Fruit fly (Drosophila melanogaster): ENCODE results near the gene CHMP2B.

Gene CHMP2B

dm6 chr3L:5187572-5187934 lies 48.1 kb downstream of the CHMP2B start (continued):
- TF ChIP-seq Atf3 (GFP tag; optimal IDR thresholded peaks at IDR 0.05) (peak; percentile 44), Abd-B (GFP tag; optimal IDR thresholded peaks at IDR 0.05) (peak; percentile 74), H15 (GFP tag; IDR thresholded peaks at IDR 0.05) (0 out of 3 replicates have a peak, but pooled peaks have one; percentile 50), CG18764 (GFP tag; optimal IDR thresholded peaks at IDR 0.05) (peak; percentile 53), crc (GFP tag; optimal IDR thresholded peaks at IDR 0.05) (no peak), slp2 (GFP tag; optimal IDR thresholded peaks at IDR 0.05) (peak; percentile 52), Sox102F (GFP tag; optimal IDR thresholded peaks at IDR 0.05) (peak; percentile 80), CG1602 (GFP tag; optimal IDR thresholded peaks at IDR 0.05) (peak; percentile 48), CG10462 (GFP tag; optimal IDR thresholded peaks at IDR 0.05) (no peak), CG8478 (optimal IDR thresholded peaks at IDR 0.05) (no peak), h (optimal IDR thresholded peaks at IDR 0.05) (no peak), CG30403 (GFP tag; optimal IDR thresholded peaks at IDR 0.05) (peak; percentile 9), CG1529 (GFP tag; optimal IDR thresholded peaks at IDR 0.05) (no peak), CG17186 (GFP tag; optimal IDR thresholded peaks at IDR 0.05) (peak; percentile 0), CG9797 (GFP tag; optimal IDR thresholded peaks at IDR 0.05) (no peak), z (GFP tag; IDR thresholded peaks at IDR 0.05) (no peak), HmgZ (tag; optimal IDR thresholded peaks at IDR 0.05) (no peak), CG4282 (GFP tag; optimal IDR thresholded peaks at IDR 0.05) (no peak), CG32532 (GFP tag; IDR thresholded peaks at IDR 0.05) (peak; percentile 60), Optix (GFP tag; IDR thresholded peaks at IDR 0.05) (no peak), CG10267 (tag; optimal IDR thresholded peaks at IDR 0.05) (peak; percentile 21), pros (GFP tag; optimal IDR thresholded peaks at IDR 0.05) (no peak), CG9609 (GFP tag; optimal IDR thresholded peaks at IDR 0.05) (peak; percentile 51), da (GFP tag; optimal IDR thresholded peaks at IDR 0.05) (no peak), CG11696 (GFP tag; IDR thresholded peaks at IDR 0.05) (no peak), Hmr (GFP tag; optimal IDR thresholded peaks at IDR 0.05) (no peak), Taf1 (GFP tag; IDR thresholded peaks at IDR 0.05) (0 out of 2 replicates have a peak, but pooled peaks have one; percentile 33), CG7271 (tag; optimal IDR thresholded peaks at IDR 0.05) (peak; percentile 45), Six4 (GFP tag; optimal IDR thresholded peaks at IDR 0.05) (peak; percentile 41), CG16779 (GFP tag; IDR thresholded peaks at IDR 0.05) (no peak), stc (GFP tag; IDR thresholded peaks at IDR 0.05) (peak; percentile 60), wor (GFP tag; IDR thresholded peaks at IDR 0.05) (peak; percentile 35; the same call in 1 of the 2 replicates), CG12071 (GFP tag; optimal IDR thresholded peaks at IDR 0.05) (no peak), CG10366 (GFP tag; IDR thresholded peaks at IDR 0.05) (peak; percentile 68), mirr (GFP tag; optimal IDR thresholded peaks at IDR 0.05) (no peak), Dek (tag; optimal IDR thresholded peaks at IDR 0.05) (peak; percentile 9), CG14965 (GFP tag; optimal IDR thresholded peaks at IDR 0.05; ENCODE audit: borderline replicate concordance) (no peak), CG6272 (GFP tag; IDR thresholded peaks at IDR 0.05) (no peak), Eip74EF (GFP tag; optimal IDR thresholded peaks at IDR 0.05) (peak in 1 of 2 experiments; percentile 35), CG6765 (GFP tag; optimal IDR thresholded peaks at IDR 0.05) (no peak), CG9215 (GFP tag; IDR thresholded peaks at IDR 0.05) (0 out of 2 replicates have a peak, but pooled peaks have one; percentile 18), MBD-R2 (GFP tag; IDR thresholded peaks at IDR 0.05) (peak; percentile 21; the same call in 1 of the 2 replicates), CG13624 (GFP tag; optimal IDR thresholded peaks at IDR 0.05) (no peak), TFAM (GFP tag; optimal IDR thresholded peaks at IDR 0.05) (peak; percentile 32), maf-S (GFP tag; optimal IDR thresholded peaks at IDR 0.05) (peak; percentile 31), gfzf (GFP tag; optimal IDR thresholded peaks at IDR 0.05) (no peak), dysf (GFP tag; IDR thresholded peaks at IDR 0.05) (peak; percentile 61), zfh2 (GFP tag; optimal IDR thresholded peaks at IDR 0.05) (no peak), tna (GFP tag; IDR thresholded peaks at IDR 0.05; ENCODE audit: partially characterized antibody) (no peak), CG13894 (tag; optimal IDR thresholded peaks at IDR 0.05) (no peak), crp (GFP tag; optimal IDR thresholded peaks at IDR 0.05) (no peak), CG10979 (tag; optimal IDR thresholded peaks at IDR 0.05) (peak; percentile 74)

All from whole organism, embryonic.